Worm (Caenorhabditis elegans) whole organism, L3 larva: ENCODE measurements around the gene gei-4.

Experiments used
- R02D3.7 ChIP-seq: fragments of 150-350 bp; optimal IDR thresholded peaks from 2 replicates; lab custom pipeline; 2014; ENCODE audit warnings: missing biosample characterization, missing genetic modification characterization
- ZK546.5 ChIP-seq: sonication (generic microtip); optimal IDR thresholded peaks from 2 replicates; lab custom pipeline; 2017; ENCODE audit warnings: missing biosample characterization, missing genetic modification characterization
- aly-2 ChIP-seq: fragments of 150-350 bp; optimal IDR thresholded peaks from 2 replicates; lab custom pipeline; 2014; ENCODE audit warnings: missing biosample characterization, missing genetic modification characterization
- ama-1 ChIP-seq: fragments of 150-350 bp; optimal IDR thresholded peaks from 2 replicates; lab custom pipeline; 2018
- ceh-16 ChIP-seq: sonication (generic microtip); optimal IDR thresholded peaks from 2 replicates; lab custom pipeline; 2017; ENCODE audit warnings: missing biosample characterization, missing genetic modification characterization
- ceh-28 ChIP-seq: fragments of 150-350 bp; optimal IDR thresholded peaks from 2 replicates; lab custom pipeline; 2014; ENCODE audit warnings: missing biosample characterization, missing genetic modification reagents, missing genetic modification characterization
- ceh-82 ChIP-seq: fragments of 150-350 bp; optimal IDR thresholded peaks from 2 replicates; lab custom pipeline; 2014; ENCODE audit warnings: missing biosample characterization, missing genetic modification characterization
- ceh-9 ChIP-seq: sonication (generic microtip); optimal IDR thresholded peaks from 2 replicates; lab custom pipeline; 2018; ENCODE audit warnings: missing biosample characterization, missing genetic modification characterization
- daf-12 ChIP-seq: fragments of 150-350 bp; optimal IDR thresholded peaks from 2 replicates; lab custom pipeline; 2014; ENCODE audit warnings: missing biosample characterization, missing genetic modification reagents, missing genetic modification characterization
- egl-27 ChIP-seq: sonication (generic microtip); optimal IDR thresholded peaks from 4 replicates; lab custom pipeline; 2017; ENCODE audit warnings: missing biosample characterization, missing genetic modification reagents, missing genetic modification characterization
- egl-5 ChIP-seq: fragments of 150-350 bp; optimal IDR thresholded peaks from 2 replicates; lab custom pipeline; 2017; ENCODE audit warnings: missing biosample characterization, missing genetic modification reagents, missing genetic modification characterization, inconsistent platforms
- elt-1 ChIP-seq: fragments of 150-350 bp; optimal IDR thresholded peaks from 2 replicates; lab custom pipeline; 2014; ENCODE audit warnings: missing biosample characterization, missing genetic modification characterization
- elt-2 ChIP-seq: sonication (generic microtip); optimal IDR thresholded peaks from 2 replicates; lab custom pipeline; 2016; ENCODE audit warnings: missing genetic modification reagents, mild to moderate bottlenecking, missing genetic modification characterization, missing compliant biosample characterization
- elt-3 ChIP-seq, 3 experiments: fragments of 150-350 bp in 1 of 3; sonication (generic microtip) in 2 of 3; optimal IDR thresholded peaks; 2 replicates in 2 of 3; 4 replicates in 1 of 3; lab custom pipeline; 2014 to 2017; ENCODE audit warnings: missing biosample characterization in 3 of 3, missing genetic modification characterization in 3 of 3
- eor-1 ChIP-seq, 2 experiments: fragments of 150-350 bp; optimal IDR thresholded peaks; 2 replicates each; lab custom pipeline; 2014 to 2018; ENCODE audit warnings: missing biosample characterization in 2 of 2, missing genetic modification characterization in 2 of 2
- fkh-10 ChIP-seq: sonication (generic microtip); optimal IDR thresholded peaks from 2 replicates; lab custom pipeline; 2017; ENCODE audit warnings: missing biosample characterization, missing genetic modification reagents, missing genetic modification characterization
- fkh-2 ChIP-seq: fragments of 150-350 bp; optimal IDR thresholded peaks from 2 replicates; lab custom pipeline; 2014; ENCODE audit warnings: missing biosample characterization, missing genetic modification reagents, missing genetic modification characterization
- fos-1 ChIP-seq: fragments of 150-350 bp; optimal IDR thresholded peaks from 2 replicates; lab custom pipeline; 2014; ENCODE audit warnings: missing biosample characterization, missing genetic modification characterization
- hmg-11 ChIP-seq: sonication (generic microtip); optimal IDR thresholded peaks from 2 replicates; lab custom pipeline; 2016; ENCODE audit warnings: missing genetic modification characterization, missing compliant biosample characterization
- jun-1 ChIP-seq: fragments of 150-350 bp; optimal IDR thresholded peaks from 2 replicates; lab custom pipeline; 2014; ENCODE audit warnings: missing biosample characterization, missing genetic modification reagents, missing genetic modification characterization
- lin-15B ChIP-seq: fragments of 150-350 bp; optimal IDR thresholded peaks from 2 replicates; lab custom pipeline; 2014; ENCODE audit warnings: missing biosample characterization, missing genetic modification characterization
- lin-39 ChIP-seq: fragments of 150-350 bp; optimal IDR thresholded peaks from 2 replicates; lab custom pipeline; 2018; ENCODE audit warnings: missing biosample characterization, missing genetic modification reagents, missing genetic modification characterization
- lsy-12 ChIP-seq: sonication (generic microtip); optimal IDR thresholded peaks from 2 replicates; lab custom pipeline; 2016; ENCODE audit warnings: mild to moderate bottlenecking, missing genetic modification characterization, missing compliant biosample characterization
- mdl-1 ChIP-seq: fragments of 150-350 bp; optimal IDR thresholded peaks from 2 replicates; lab custom pipeline; 2014; ENCODE audit warnings: missing biosample characterization, missing genetic modification characterization
- mml-1 ChIP-seq: fragments of 150-350 bp; sonication (generic microtip); optimal IDR thresholded peaks from 3 replicates; lab custom pipeline; 2014; ENCODE audit warnings: missing biosample characterization, missing genetic modification characterization
- nfya-1 ChIP-seq: sonication (generic microtip); optimal IDR thresholded peaks from 2 replicates; lab custom pipeline; 2017; ENCODE audit warnings: missing genetic modification characterization, mild to moderate bottlenecking, missing compliant biosample characterization, antibody characterized with exemption, moderate library complexity; ENCODE audit not compliant: insufficient read depth
- nhr-11 ChIP-seq: fragments of 150-350 bp; optimal IDR thresholded peaks from 2 replicates; lab custom pipeline; 2014; ENCODE audit warnings: missing biosample characterization, missing genetic modification characterization
- nhr-12 ChIP-seq: fragments of 150-350 bp; optimal IDR thresholded peaks from 2 replicates; lab custom pipeline; 2014; ENCODE audit warnings: missing biosample characterization, missing genetic modification characterization
- nhr-23 ChIP-seq: fragments of 150-350 bp; optimal IDR thresholded peaks from 2 replicates; lab custom pipeline; 2014; ENCODE audit warnings: missing biosample characterization, missing genetic modification reagents, missing genetic modification characterization
- nhr-237 ChIP-seq: fragments of 150-350 bp; optimal IDR thresholded peaks from 2 replicates; lab custom pipeline; 2014; ENCODE audit warnings: missing biosample characterization, missing genetic modification characterization
- nhr-25 ChIP-seq: sonication (generic microtip); optimal IDR thresholded peaks from 2 replicates; lab custom pipeline; 2017; ENCODE audit warnings: missing biosample characterization, missing genetic modification characterization
- nhr-28 ChIP-seq: fragments of 150-350 bp; optimal IDR thresholded peaks from 2 replicates; lab custom pipeline; 2014; ENCODE audit warnings: missing biosample characterization, missing genetic modification characterization
- nhr-43 ChIP-seq: sonication (generic microtip); optimal IDR thresholded peaks from 2 replicates; lab custom pipeline; 2016; ENCODE audit warnings: mild to moderate bottlenecking, missing genetic modification characterization, missing compliant biosample characterization; ENCODE audit not compliant: poor library complexity, severe bottlenecking
- nhr-67 ChIP-seq: fragments of 150-350 bp; optimal IDR thresholded peaks from 2 replicates; lab custom pipeline; 2014; ENCODE audit warnings: missing biosample characterization, missing genetic modification characterization
- nhr-76 ChIP-seq: fragments of 150-350 bp; sonication (generic microtip); optimal IDR thresholded peaks from 5 replicates; lab custom pipeline; 2014; ENCODE audit warnings: missing biosample characterization, missing genetic modification characterization
- nhr-77 ChIP-seq: fragments of 150-350 bp; optimal IDR thresholded peaks from 2 replicates; lab custom pipeline; 2014; ENCODE audit warnings: missing biosample characterization, missing genetic modification characterization
- pha-4 ChIP-seq: fragments of 150-350 bp; optimal IDR thresholded peaks from 2 replicates; lab custom pipeline; 2014; ENCODE audit warnings: missing biosample characterization, missing genetic modification reagents, missing genetic modification characterization
- pqm-1 ChIP-seq: fragments of 150-350 bp; optimal IDR thresholded peaks from 2 replicates; lab custom pipeline; 2017; ENCODE audit warnings: missing biosample characterization, missing genetic modification characterization, inconsistent platforms
- sea-2 ChIP-seq: fragments of 150-350 bp; sonication (generic microtip); optimal IDR thresholded peaks from 4 replicates; lab custom pipeline; 2014; ENCODE audit warnings: missing biosample characterization, missing genetic modification reagents, missing genetic modification characterization
- skn-1 ChIP-seq: fragments of 150-350 bp; optimal IDR thresholded peaks from 2 replicates; lab custom pipeline; 2014; ENCODE audit warnings: missing biosample characterization, missing genetic modification characterization
- snpc-4 ChIP-seq: fragments of 150-350 bp; optimal IDR thresholded peaks from 2 replicates; lab custom pipeline; 2014; ENCODE audit warnings: missing biosample characterization, missing genetic modification characterization
- tbx-2 ChIP-seq: sonication (generic microtip); optimal IDR thresholded peaks from 2 replicates; lab custom pipeline; 2016; ENCODE audit warnings: mild to moderate bottlenecking, missing genetic modification characterization, missing compliant biosample characterization
- unc-39 ChIP-seq: sonication (generic microtip); optimal IDR thresholded peaks from 4 replicates; lab custom pipeline; 2017; ENCODE audit warnings: missing biosample characterization, missing genetic modification characterization
- unc-62 ChIP-seq: fragments of 150-350 bp; sonication (generic microtip); optimal IDR thresholded peaks from 4 replicates; lab custom pipeline; 2014; ENCODE audit warnings: missing biosample characterization, missing genetic modification reagents, missing genetic modification characterization
- zag-1 ChIP-seq: fragments of 150-350 bp; optimal IDR thresholded peaks from 2 replicates; lab custom pipeline; 2014; ENCODE audit warnings: missing biosample characterization, missing genetic modification characterization
- ztf-11 ChIP-seq: fragments of 150-350 bp; optimal IDR thresholded peaks from 2 replicates; lab custom pipeline; 2014; ENCODE audit warnings: missing biosample characterization, missing genetic modification characterization
- ztf-4 ChIP-seq: fragments of 150-350 bp; optimal IDR thresholded peaks from 2 replicates; lab custom pipeline; 2014; ENCODE audit warnings: missing biosample characterization, missing genetic modification characterization

gei-4 gene

ce11 chrIII:349511-350165 lies 5.0 kb downstream of the gei-4 start:
- TF ChIP-seq sea-2 (GFP tag; lab: Kevin White, UChicago): no peak
- TF ChIP-seq R02D3.7 (tag; lab: Kevin White, UChicago): peak; percentile 61
- peak; percentile 72 for TF ChIP-seq lin-15B (tag; lab: Kevin White, UChicago)
- TF ChIP-seq nhr-25: peak; percentile 84
- no peak for TF ChIP-seq ZK546.5 (tag; lab: Kevin White, UChicago)
- no peak for TF ChIP-seq ceh-16 (tag; lab: Kevin White, UChicago)
- TF ChIP-seq eor-1 (tag; optimal IDR thresholded peaks at IDR 0.05; lab: Kevin White, UChicago): peak in 1 of 2 experiments; percentile 15
- TF ChIP-seq elt-2: peak; percentile 85
- TF ChIP-seq egl-5: peak; percentile 65
- TF ChIP-seq nhr-28 (tag; lab: Kevin White, UChicago): no peak
- no peak for TF ChIP-seq nhr-237 (tag; lab: Kevin White, UChicago)
- TF ChIP-seq ama-1 (lab: Kevin White, UChicago): peak; percentile 85
- TF ChIP-seq hmg-11 (tag; lab: Kevin White, UChicago): peak; percentile 99
- no peak for TF ChIP-seq ztf-11 (tag; lab: Kevin White, UChicago)
- TF ChIP-seq tbx-2: peak; percentile 86
- no peak for TF ChIP-seq mml-1 (tag; lab: Kevin White, UChicago)
- TF ChIP-seq egl-27 (tag; lab: Kevin White, UChicago): peak; percentile 47
- peak; percentile 92 for TF ChIP-seq lin-39 (tag; lab: Kevin White, UChicago)
- peak; percentile 74 for TF ChIP-seq unc-62 (GFP tag; lab: Kevin White, UChicago)
- peak; percentile 96 for TF ChIP-seq ceh-28 (tag; lab: Kevin White, UChicago)
- no peak for TF ChIP-seq elt-3 (tag; optimal IDR thresholded peaks at IDR 0.05; lab: Kevin White, UChicago)
- TF ChIP-seq fkh-2 (tag; lab: Kevin White, UChicago): no peak
- TF ChIP-seq pha-4: peak; percentile 83
- TF ChIP-seq nhr-11 (tag; lab: Kevin White, UChicago): no peak
- peak; percentile 28 for TF ChIP-seq ceh-82 (tag; lab: Kevin White, UChicago)
- peak; percentile 9 for TF ChIP-seq skn-1 (tag; lab: Kevin White, UChicago)
- TF ChIP-seq nhr-23 (tag; lab: Kevin White, UChicago): peak; percentile 75
- TF ChIP-seq lsy-12 (tag; lab: Kevin White, UChicago): peak; percentile 92
- TF ChIP-seq unc-39 (tag; lab: Kevin White, UChicago): no peak
- TF ChIP-seq ceh-9: no peak
- peak; percentile 43 for TF ChIP-seq fkh-10
- TF ChIP-seq nhr-76: no peak
- TF ChIP-seq jun-1 (tag; lab: Kevin White, UChicago): peak; percentile 96
- no peak for TF ChIP-seq aly-2 (tag; lab: Kevin White, UChicago)
- TF ChIP-seq mdl-1: peak; percentile 55
- TF ChIP-seq nfya-1 (tag; lab: Kevin White, UChicago): peak; percentile 90
- no peak for TF ChIP-seq nhr-67
- TF ChIP-seq nhr-77 (tag; lab: Kevin White, UChicago): no peak
- TF ChIP-seq nhr-12 (tag; lab: Kevin White, UChicago): no peak
- TF ChIP-seq nhr-43 (tag; lab: Kevin White, UChicago): peak; percentile 78
- TF ChIP-seq pqm-1 (tag; lab: Kevin White, UChicago): no peak
- TF ChIP-seq ztf-4 (tag; lab: Kevin White, UChicago): peak; percentile 46
- TF ChIP-seq daf-12: no peak
- TF ChIP-seq snpc-4 (tag; lab: Kevin White, UChicago): peak; percentile 85
- no peak for TF ChIP-seq zag-1 (tag; lab: Kevin White, UChicago)
- TF ChIP-seq fos-1: peak; percentile 43
- peak; percentile 47 for TF ChIP-seq elt-1 (tag; lab: Kevin White, UChicago)
